Fruit fly (Drosophila melanogaster): Measurements from ENCODE around the gene CG16952.

The CG16952 gene

DNA sequence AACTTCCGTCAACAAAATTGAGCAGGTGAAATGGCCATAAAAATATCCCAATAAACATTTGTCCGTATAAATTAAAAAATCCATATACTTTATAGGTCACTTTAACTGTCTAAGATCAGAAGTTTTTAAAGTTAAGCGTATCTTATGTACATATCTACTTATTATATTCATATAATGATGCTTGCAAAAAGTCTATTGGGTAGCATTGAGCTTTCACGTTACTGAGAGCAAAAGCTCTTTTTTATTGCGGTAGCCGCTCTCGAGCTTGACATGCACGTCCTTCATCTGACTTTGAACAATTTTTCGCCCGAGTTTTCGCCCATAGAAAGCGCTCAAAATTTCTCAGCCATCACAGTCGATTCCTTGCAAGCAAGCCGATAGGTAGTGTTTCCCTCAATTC, 2.1 kb upstream of the CG16952 start, which contains the start of gene Gapdh2 (continued):
- TF ChIP-seq tin (GFP tag; optimal IDR thresholded peaks at IDR 0.05) (peak; percentile 98), Side (GFP tag; optimal IDR thresholded peaks at IDR 0.05) (peak; percentile 96), jumu (GFP tag; optimal IDR thresholded peaks at IDR 0.05) (peak; percentile 90), CG8765 (GFP tag; IDR thresholded peaks at IDR 0.05) (peak; percentile 94; the same call in 1 of the 2 replicates), CG11723 (GFP tag; optimal IDR thresholded peaks at IDR 0.05) (peak; percentile 99), CG6683 (GFP tag; optimal IDR thresholded peaks at IDR 0.05) (peak; percentile 99), Ets65A (GFP tag) (peak; percentile 96), trem (tag; optimal IDR thresholded peaks at IDR 0.05) (peak; percentile 96), dmrt11E (tag; optimal IDR thresholded peaks at IDR 0.05) (peak; percentile 66), CG6791 (GFP tag; IDR thresholded peaks at IDR 0.05; ENCODE audit: partially characterized antibody) (no peak), bab2 (GFP tag; optimal IDR thresholded peaks at IDR 0.05) (peak; percentile 98), Dref (GFP tag; IDR thresholded peaks at IDR 0.05) (peak; percentile 44), tx (GFP tag; optimal IDR thresholded peaks at IDR 0.05) (peak; percentile 94), CG10565 (GFP tag; optimal IDR thresholded peaks at IDR 0.05) (peak; percentile 92), dpn (GFP tag; optimal IDR thresholded peaks at IDR 0.05) (peak; percentile 98 to 99), gfzf (GFP tag; optimal IDR thresholded peaks at IDR 0.05) (peak; percentile 22), Nf-YC (tag; optimal IDR thresholded peaks at IDR 0.05) (peak; percentile 97), CG2889 (GFP tag; IDR thresholded peaks at IDR 0.05) (peak; percentile 98), CG14860 (GFP tag; IDR thresholded peaks at IDR 0.05; ENCODE audit: partially characterized antibody) (no peak), Usf (GFP tag; optimal IDR thresholded peaks at IDR 0.05) (peak; percentile 85), Hr78 (GFP tag; optimal IDR thresholded peaks at IDR 0.05) (peak in 1 of 2 experiments; percentile 97), lab (GFP tag; optimal IDR thresholded peaks at IDR 0.05) (peak; percentile 100), CG13123 (GFP tag; optimal IDR thresholded peaks at IDR 0.05) (peak; percentile 96), YL-1 (GFP tag; optimal IDR thresholded peaks at IDR 0.05) (peak; percentile 99), sens-2 (GFP tag; IDR thresholded peaks at IDR 0.05) (peak; percentile 99), ap (GFP tag; IDR thresholded peaks at IDR 0.05) (peak; percentile 98), Poxn (GFP tag; IDR thresholded peaks at IDR 0.05) (peak; percentile 96), CG30020 (tag; optimal IDR thresholded peaks at IDR 0.05) (peak; percentile 90), chinmo (GFP tag; IDR thresholded peaks at IDR 0.05; ENCODE audit: partially characterized antibody) (0 out of 4 replicates have a peak, but pooled peaks have one; percentile 46), Hey (tag; optimal IDR thresholded peaks at IDR 0.05) (peak; percentile 98), CG17802 (tag; optimal IDR thresholded peaks at IDR 0.05) (peak; percentile 86), Aef1 (GFP tag; IDR thresholded peaks at IDR 0.05) (peak; percentile 98), CG42726 (GFP tag; IDR thresholded peaks at IDR 0.05; ENCODE audit: partially characterized antibody) (no peak), zfh2 (GFP tag; optimal IDR thresholded peaks at IDR 0.05) (peak; percentile 95), ranshi (GFP tag; IDR thresholded peaks at IDR 0.05) (peak; percentile 99), gce (GFP tag; IDR thresholded peaks at IDR 0.05) (no peak; the same call in none of the 3 replicates), CG7271 (tag; optimal IDR thresholded peaks at IDR 0.05) (peak; percentile 94), Ada2b (GFP tag; IDR thresholded peaks at IDR 0.05) (peak; percentile 99), CG3407 (GFP tag; optimal IDR thresholded peaks at IDR 0.05) (peak; percentile 97), CG3726 (GFP tag; IDR thresholded peaks at IDR 0.05) (peak; percentile 97; the same call in 1 of the 3 replicates), oc (tag; optimal IDR thresholded peaks at IDR 0.05) (peak; percentile 100), rib (GFP tag; IDR thresholded peaks at IDR 0.05) (peak; percentile 99), sob (GFP tag; IDR thresholded peaks at IDR 0.05) (peak; percentile 99), CG17829 (tag; optimal IDR thresholded peaks at IDR 0.05) (peak; percentile 99), CG6689 (GFP tag; IDR thresholded peaks at IDR 0.05) (peak; percentile 98), ERR (GFP tag; optimal IDR thresholded peaks at IDR 0.05) (peak; percentile 100), ems (GFP tag; optimal IDR thresholded peaks at IDR 0.05) (peak; percentile 98), Bteb2 (GFP tag; optimal IDR thresholded peaks at IDR 0.05) (peak; percentile 99), CG3838 (GFP tag; optimal IDR thresholded peaks at IDR 0.05) (peak; percentile 97), Dek (tag; optimal IDR thresholded peaks at IDR 0.05) (peak; percentile 100), Adf1 (GFP tag; IDR thresholded peaks at IDR 0.05) (peak; percentile 92)

All from whole organism, embryonic.